Fruit fly (Drosophila melanogaster): ENCODE results near the gene Ogdh.

DNA sequence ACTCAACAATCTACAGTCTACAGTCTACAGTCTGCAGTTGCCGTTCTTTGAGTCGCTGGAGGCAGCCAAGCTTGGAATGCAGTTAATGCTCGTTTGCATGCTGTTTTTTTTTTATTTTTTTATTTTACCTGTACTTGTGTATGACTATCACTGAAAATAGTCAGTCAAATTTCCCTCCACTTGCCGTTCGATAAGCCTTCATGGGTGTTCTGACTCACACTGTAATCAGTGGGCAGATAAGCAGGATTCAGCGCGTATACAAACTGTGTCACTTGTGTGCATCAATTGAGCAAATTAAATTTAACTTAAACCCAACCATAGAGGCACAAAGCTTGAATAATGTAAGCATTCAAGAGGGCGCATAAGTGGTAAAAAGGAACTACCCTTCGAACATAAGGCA, 22.7 kb downstream of the Ogdh start:
- TF ChIP-seq CTCF (optimal IDR thresholded peaks at IDR 0.05) (no peak), CG8478 (optimal IDR thresholded peaks at IDR 0.05) (no peak)

All from S2 (cell line).